Fruit fly (Drosophila melanogaster) whole organism, pupa: Measurements from ENCODE around the gene CG8916.

Experiments used
- CG10348 ChIP-seq: fragments of 200-800 bp; sonication (Bioruptor generic); IDR thresholded peaks from 2 replicates; pipeline ENCODE4 v1.3.6; 2022; ENCODE audit warnings: missing biosample characterization, missing genetic modification characterization
- CG12605 ChIP-seq: fragments of 200-800 bp; sonication (Bioruptor generic); IDR thresholded peaks from 2 replicates; pipeline ENCODE4 v1.3.6; 2022; ENCODE audit warnings: missing biosample characterization, missing genetic modification characterization
- CG13204 ChIP-seq: fragments of 200-800 bp; sonication (Bioruptor generic); optimal IDR thresholded peaks from 2 replicates; lab custom pipeline; 2018; ENCODE audit warnings: missing biosample characterization, mild to moderate bottlenecking, missing genetic modification characterization, moderate library complexity
- CG14655 ChIP-seq: fragments of 200-800 bp; sonication (Bioruptor generic); optimal IDR thresholded peaks from 3 replicates; lab custom pipeline; 2017; ENCODE audit warnings: mild to moderate bottlenecking, missing biosample characterization, missing genetic modification reagents, missing genetic modification characterization
- CG15710 ChIP-seq: fragments of 200-800 bp; sonication (Bioruptor generic); optimal IDR thresholded peaks from 2 replicates; lab custom pipeline; 2018; ENCODE audit warnings: missing biosample characterization, mild to moderate bottlenecking, missing genetic modification characterization, moderate library complexity
- CG17806 ChIP-seq: fragments of 200-800 bp; sonication (Bioruptor generic); optimal IDR thresholded peaks from 2 replicates; lab custom pipeline; 2018; ENCODE audit warnings: missing biosample characterization, mild to moderate bottlenecking, missing genetic modification characterization, moderate library complexity
- CG32121 ChIP-seq: fragments of 200-800 bp; sonication (Bioruptor generic); IDR thresholded peaks from 2 replicates; pipeline ENCODE4 v1.3.6; 2022; ENCODE audit warnings: missing biosample characterization, missing genetic modification characterization
- CG4496 ChIP-seq: fragments of 200-800 bp; sonication (Bioruptor generic); IDR thresholded peaks from 3 replicates; pipeline ENCODE4 v1.3.6; 2022; ENCODE audit warnings: missing biosample characterization, missing genetic modification characterization
- CG8159 ChIP-seq: fragments of 200-800 bp; sonication (Bioruptor generic); optimal IDR thresholded peaks from 3 replicates; lab custom pipeline; 2018; ENCODE audit warnings: missing biosample characterization, mild to moderate bottlenecking, missing genetic modification characterization, moderate library complexity
- CG8301 ChIP-seq: fragments of 200-800 bp; sonication (Bioruptor generic); optimal IDR thresholded peaks from 2 replicates; lab custom pipeline; 2018; ENCODE audit warnings: missing biosample characterization, mild to moderate bottlenecking, missing genetic modification characterization
- CG9948 ChIP-seq: fragments of 200-800 bp; sonication (Bioruptor generic); optimal IDR thresholded peaks from 2 replicates; lab custom pipeline; 2018; ENCODE audit warnings: missing biosample characterization, mild to moderate bottlenecking, missing genetic modification characterization, moderate library complexity
- D1 ChIP-seq: fragments of 200-800 bp; sonication (Bioruptor generic); optimal IDR thresholded peaks from 2 replicates; lab custom pipeline; 2018; ENCODE audit warnings: missing biosample characterization, mild to moderate bottlenecking, missing genetic modification characterization, moderate library complexity
- Ets98B ChIP-seq: fragments of 200-800 bp; sonication (Bioruptor generic); IDR thresholded peaks from 2 replicates; pipeline ENCODE4 v1.3.6; 2022; ENCODE audit warnings: missing biosample characterization, missing genetic modification characterization
- Pif1A ChIP-seq: fragments of 200-800 bp; sonication (Bioruptor generic); optimal IDR thresholded peaks from 3 replicates; lab custom pipeline; 2016; ENCODE audit warnings: missing biosample characterization, missing genetic modification characterization
- Pif1B ChIP-seq: fragments of 200-800 bp; sonication (Bioruptor generic); optimal IDR thresholded peaks from 3 replicates; lab custom pipeline; 2016; ENCODE audit warnings: missing biosample characterization, missing genetic modification characterization
- Snoo ChIP-seq: fragments of 200-800 bp; sonication (Bioruptor generic); optimal IDR thresholded peaks from 3 replicates; lab custom pipeline; 2017; ENCODE audit warnings: missing biosample characterization, mild to moderate bottlenecking, missing genetic modification characterization, inconsistent platforms
- fd96Ca ChIP-seq: fragments of 200-800 bp; sonication (Bioruptor generic); IDR thresholded peaks from 3 replicates; pipeline ENCODE4 v1.3.6; 2022; ENCODE audit warnings: missing biosample characterization, missing genetic modification characterization
- gl ChIP-seq: fragments of 200-800 bp; sonication (Bioruptor generic); optimal IDR thresholded peaks from 2 replicates; lab custom pipeline; 2018; ENCODE audit warnings: missing biosample characterization, mild to moderate bottlenecking, missing genetic modification characterization
- rn ChIP-seq: fragments of 200-800 bp; sonication (Bioruptor generic); IDR thresholded peaks from 2 replicates; pipeline ENCODE4 v1.3.6; 2022; ENCODE audit warnings: missing biosample characterization, missing genetic modification characterization

Gene CG8916

dm6 chrX:15933504-15934225 lies 11.9 kb downstream of the CG8916 start, which contains the start of gene Ranbp16:
Gene Ranbp16 (minus strand): TSS chrX:15933867.
- TF ChIP-seq Pif1A (GFP tag; lab: Kevin White, UChicago) (no peak), CG8159 (no peak), Snoo (tag; lab: Kevin White, UChicago) (no peak), CG9948 (no peak), CG14655 (GFP tag; lab: Kevin White, UChicago) (no peak), CG17806 (tag; lab: Kevin White, UChicago) (no peak), Pif1B (GFP tag; lab: Kevin White, UChicago) (no peak), CG12605 (GFP tag; lab: Robert Waterston, UW) (no peak), CG32121 (GFP tag; lab: Robert Waterston, UW) (no peak), CG13204 (GFP tag; lab: Kevin White, UChicago) (no peak), CG10348 (GFP tag; lab: Robert Waterston, UW) (no peak), D1 (tag; lab: Kevin White, UChicago) (no peak), CG15710 (no peak), CG8301 (tag; lab: Kevin White, UChicago) (no peak), gl (tag; lab: Kevin White, UChicago) (no peak), fd96Ca (no peak)

DNA sequence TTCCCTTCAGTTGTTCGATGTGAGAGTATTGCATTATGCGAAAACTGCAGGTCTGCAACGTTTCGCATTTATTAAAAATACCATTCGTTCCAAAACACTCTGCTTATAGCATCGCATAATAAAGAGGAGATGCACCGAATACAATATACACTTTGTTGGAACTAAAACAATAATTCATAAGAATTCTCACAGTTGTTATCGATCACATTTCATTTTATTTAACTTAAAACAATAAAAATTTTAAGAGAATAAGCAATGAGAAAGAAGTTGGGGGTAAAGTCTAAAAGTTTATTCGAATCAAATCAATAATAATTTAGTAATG lies 12.4 kb downstream of the CG8916 start:
- peak; percentile 7 for TF ChIP-seq CG17806 (tag; lab: Kevin White, UChicago)
- TF ChIP-seq CG8301 (tag; lab: Kevin White, UChicago): no peak

DNA sequence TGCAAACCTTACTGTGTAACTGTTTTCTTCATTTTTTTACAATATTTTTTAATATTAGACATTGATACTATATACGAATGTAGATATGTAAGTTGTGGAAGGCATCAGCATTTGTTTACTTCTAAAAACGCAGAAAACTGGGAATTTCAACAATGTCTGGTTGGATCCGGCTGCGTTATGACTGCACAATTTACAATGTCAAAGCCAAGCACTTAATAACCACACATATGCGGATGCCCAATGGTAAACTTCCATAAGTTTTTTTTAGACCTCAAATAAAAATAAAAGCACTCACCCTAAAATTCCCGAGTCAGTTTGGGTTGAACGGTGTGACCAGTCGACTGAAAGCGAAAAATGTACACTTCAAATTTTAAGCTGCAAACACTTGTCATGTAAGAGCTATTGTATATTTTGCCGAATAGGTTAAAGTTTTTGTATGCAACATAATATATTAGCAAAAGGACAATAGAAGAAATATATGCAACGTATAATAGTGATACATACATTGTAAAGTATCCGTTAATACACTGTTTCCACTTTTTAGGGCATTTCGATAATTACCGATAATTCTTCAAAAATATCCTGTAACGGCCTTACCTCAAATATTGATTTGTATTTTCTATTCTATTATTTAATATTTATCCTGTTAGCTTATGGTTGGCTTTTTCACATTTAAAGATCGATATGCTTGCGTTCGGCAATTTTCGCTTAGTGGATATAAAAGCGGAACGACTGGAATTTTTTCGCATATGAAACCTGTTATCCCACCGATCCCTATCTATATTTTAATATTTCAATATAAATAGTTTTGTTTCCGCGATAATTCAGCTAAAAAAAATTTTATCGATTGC lies 18.6 kb downstream of the CG8916 start, which contains the start of gene Stim:
Stim (minus strand) TSS at position 347 of the 851 bp plus-strand sequence.
- TF ChIP-seq D1 (tag; lab: Kevin White, UChicago): no peak
- no peak for TF ChIP-seq CG13204 (GFP tag; lab: Kevin White, UChicago)
- TF ChIP-seq CG14655 (GFP tag; lab: Kevin White, UChicago): no peak
- no peak for TF ChIP-seq Snoo (tag; lab: Kevin White, UChicago)
- TF ChIP-seq rn (GFP tag; lab: Robert Waterston, UW): no peak
- TF ChIP-seq CG10348 (GFP tag; lab: Robert Waterston, UW): no peak
- TF ChIP-seq CG32121 (GFP tag; lab: Robert Waterston, UW): no peak
- TF ChIP-seq Ets98B (GFP tag; lab: Robert Waterston, UW): no peak
- TF ChIP-seq fd96Ca: no peak
- no peak for TF ChIP-seq CG8301 (tag; lab: Kevin White, UChicago)
- TF ChIP-seq Pif1A (GFP tag; lab: Kevin White, UChicago): no peak
- no peak for TF ChIP-seq gl (tag; lab: Kevin White, UChicago)

DNA sequence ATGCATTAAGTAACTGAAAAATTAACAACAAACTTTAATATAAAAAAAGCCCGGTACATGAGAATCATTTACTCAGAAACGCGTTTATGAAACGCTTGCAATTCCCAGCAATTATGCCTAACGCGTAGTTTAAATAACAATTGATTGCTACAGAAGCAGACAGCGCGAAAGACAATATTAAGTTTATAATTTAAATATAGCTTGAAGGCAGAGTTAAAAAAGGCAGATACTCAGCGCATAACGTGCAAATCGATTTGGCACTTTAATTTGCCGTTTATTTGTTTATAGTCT lies 19.1 kb downstream of the CG8916 start, which contains the start of gene CG8924:
CG8924 (plus strand) TSS at position 122 of the 291 bp plus-strand sequence.
- TF ChIP-seq rn (GFP tag; lab: Robert Waterston, UW) (no peak), CG13204 (GFP tag; lab: Kevin White, UChicago) (no peak), Ets98B (GFP tag; lab: Robert Waterston, UW) (no peak), CG14655 (GFP tag; lab: Kevin White, UChicago) (no peak), CG15710 (no peak), CG4496 (GFP tag; lab: Robert Waterston, UW) (no peak), CG12605 (GFP tag; lab: Robert Waterston, UW) (no peak), Snoo (tag; lab: Kevin White, UChicago) (no peak), D1 (tag; lab: Kevin White, UChicago) (no peak)

dm6 chrX:15941527-15941926 lies 19.8 kb downstream of the CG8916 start:
- no peak for TF ChIP-seq CG12605 (GFP tag; lab: Robert Waterston, UW)
- TF ChIP-seq, all 21 proteins: peak for 0

- TF ChIP-seq Pif1A (GFP tag; lab: Kevin White, UChicago): no peak
- TF ChIP-seq D1 (tag; lab: Kevin White, UChicago): peak; percentile 24
- TF ChIP-seq CG13204 (GFP tag; lab: Kevin White, UChicago): no peak
Observed at dm6 chrX:15944735-15945323, 23.1 kb downstream of the CG8916 start, which contains the start of gene Rrp47. Gene Rrp47 (plus strand): TSS chrX:15944897.

DNA sequence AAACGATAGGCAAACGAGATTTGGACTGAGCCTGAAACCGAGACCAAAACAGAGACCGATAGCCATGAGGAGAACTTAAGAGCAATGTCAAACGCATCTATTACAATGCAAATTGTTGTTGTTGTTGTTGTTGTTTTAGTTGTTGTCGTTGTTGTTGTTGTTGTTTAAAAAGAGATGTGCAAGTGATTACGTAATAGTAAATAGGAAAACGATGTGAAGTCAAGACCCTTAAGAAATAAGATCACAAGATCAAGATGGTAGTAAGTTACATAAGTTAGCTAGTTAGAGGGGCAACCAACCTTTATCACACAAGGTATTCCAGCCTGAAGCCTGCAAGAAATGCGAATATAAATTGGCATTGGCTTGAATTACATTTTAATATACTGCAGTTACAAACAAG lies 28.3 kb downstream of the CG8916 start:
- no peak for TF ChIP-seq Ets98B (GFP tag; lab: Robert Waterston, UW)
- no peak for TF ChIP-seq CG12605 (GFP tag; lab: Robert Waterston, UW)
